Fruit fly (Drosophila melanogaster) whole organism, adult: ENCODE measurements around the gene CG14459.

Experiments used
- CG11617 ChIP-seq: fragments of 200-800 bp; sonication (Bioruptor generic); optimal IDR thresholded peaks from 2 replicates; lab custom pipeline; 2017; ENCODE audit warnings: mild to moderate bottlenecking, missing biosample characterization, missing genetic modification reagents, missing genetic modification characterization
- CG12768 ChIP-seq: fragments of 200-800 bp; sonication (Bioruptor generic); optimal IDR thresholded peaks from 2 replicates; lab custom pipeline; 2017; ENCODE audit warnings: missing biosample characterization, missing genetic modification characterization, mild to moderate bottlenecking, moderate library complexity, missing genetic modification reagents
- CG14711 ChIP-seq: fragments of 200-800 bp; sonication (Bioruptor generic); optimal IDR thresholded peaks from 2 replicates; lab custom pipeline; 2018; ENCODE audit warnings: missing biosample characterization, mild to moderate bottlenecking, missing genetic modification characterization, moderate library complexity
- CG1620 ChIP-seq: fragments of 200-800 bp; sonication (Bioruptor generic); optimal IDR thresholded peaks from 2 replicates; lab custom pipeline; 2016; ENCODE audit warnings: missing biosample characterization, missing genetic modification characterization
- CG33017 ChIP-seq: fragments of 200-800 bp; sonication (Bioruptor generic); optimal IDR thresholded peaks from 2 replicates; lab custom pipeline; 2018; ENCODE audit warnings: missing biosample characterization, mild to moderate bottlenecking, missing genetic modification characterization, moderate library complexity
- CG5204 ChIP-seq: fragments of 200-800 bp; sonication (Bioruptor generic); optimal IDR thresholded peaks from 2 replicates; lab custom pipeline; 2016; ENCODE audit warnings: missing biosample characterization, missing genetic modification characterization
- CG7045 ChIP-seq: fragments of 200-800 bp; sonication (Bioruptor generic); optimal IDR thresholded peaks from 2 replicates; lab custom pipeline; 2017; ENCODE audit warnings: missing biosample characterization, mild to moderate bottlenecking, missing genetic modification characterization
- CG7101 ChIP-seq: fragments of 200-800 bp; sonication (Bioruptor generic); optimal IDR thresholded peaks from 2 replicates; lab custom pipeline; 2018; ENCODE audit warnings: missing biosample characterization, mild to moderate bottlenecking, missing genetic modification characterization, moderate library complexity
- Clk ChIP-seq: fragments of 200-800 bp; sonication (Bioruptor generic); optimal IDR thresholded peaks from 2 replicates; lab custom pipeline; 2017; ENCODE audit warnings: missing biosample characterization, missing genetic modification characterization
- Crg-1 ChIP-seq: fragments of 200-800 bp; sonication (Bioruptor generic); optimal IDR thresholded peaks from 2 replicates; lab custom pipeline; 2016; ENCODE audit warnings: missing biosample characterization, missing genetic modification characterization
- Hr96 ChIP-seq: fragments of 200-800 bp; sonication (Bioruptor generic); optimal IDR thresholded peaks from 2 replicates; lab custom pipeline; 2016; ENCODE audit warnings: missing biosample characterization, missing genetic modification characterization
- Mnt ChIP-seq: fragments of 200-800 bp; sonication (Bioruptor generic); optimal IDR thresholded peaks from 2 replicates; lab custom pipeline; 2016; ENCODE audit warnings: missing biosample characterization, mild to moderate bottlenecking, missing genetic modification characterization
- bab1 ChIP-seq: fragments of 200-800 bp; sonication (Bioruptor generic); optimal IDR thresholded peaks from 3 replicates; lab custom pipeline; 2019; ENCODE audit warnings: missing biosample characterization, mild to moderate bottlenecking, missing genetic modification characterization, moderate library complexity
- cic ChIP-seq: fragments of 200-800 bp; sonication (Bioruptor generic); optimal IDR thresholded peaks from 2 replicates; lab custom pipeline; 2017; ENCODE audit warnings: missing biosample characterization, mild to moderate bottlenecking, missing genetic modification characterization, moderate library complexity
- cnc ChIP-seq, 2 experiments: fragments of >200 bp; optimal IDR thresholded peaks; 2 replicates each; lab custom pipeline; 2017
- kay ChIP-seq: fragments of 200-800 bp; sonication (Bioruptor generic); peaks from one replicate; lab custom pipeline; 2016; ENCODE audit warnings: missing biosample characterization, missing genetic modification characterization, borderline replicate concordance
- ovo ChIP-seq: fragments of 200-800 bp; sonication (Bioruptor generic); optimal IDR thresholded peaks from 2 replicates; lab custom pipeline; 2016; ENCODE audit warnings: missing biosample characterization, missing genetic modification characterization
- pad ChIP-seq: fragments of 200-800 bp; sonication (Bioruptor generic); optimal IDR thresholded peaks from 3 replicates; lab custom pipeline; 2017; ENCODE audit warnings: missing biosample characterization, missing genetic modification characterization, mild to moderate bottlenecking, moderate library complexity, missing genetic modification reagents
- tj ChIP-seq: fragments of 200-800 bp; sonication (Bioruptor generic); optimal IDR thresholded peaks from 3 replicates; lab custom pipeline; 2017; ENCODE audit warnings: missing biosample characterization, mild to moderate bottlenecking, missing genetic modification characterization, moderate library complexity
- toe ChIP-seq: fragments of 200-800 bp; sonication (Bioruptor generic); optimal IDR thresholded peaks from 2 replicates; lab custom pipeline; 2016; ENCODE audit warnings: missing biosample characterization, missing genetic modification characterization

CG14459 gene

dm6 chr3L:22665110-22665509 is 27.4 kb upstream of the CG14459 start:
- no peak for TF ChIP-seq CG14711 (tag; lab: Kevin White, UChicago)
- no peak for TF ChIP-seq CG7045
- no peak for TF ChIP-seq Crg-1 (GFP tag; lab: Kevin White, UChicago)
- TF ChIP-seq cnc (optimal IDR thresholded peaks at IDR 0.05; lab: Kevin White, UChicago): no peak
- TF ChIP-seq pad: no peak
- TF ChIP-seq cic (GFP tag; lab: Kevin White, UChicago): no peak
- TF ChIP-seq CG11617 (GFP tag; lab: Kevin White, UChicago): no peak
- no peak for TF ChIP-seq CG7101 (tag; lab: Kevin White, UChicago)
- no peak for TF ChIP-seq CG1620 (GFP tag; lab: Kevin White, UChicago)

DNA sequence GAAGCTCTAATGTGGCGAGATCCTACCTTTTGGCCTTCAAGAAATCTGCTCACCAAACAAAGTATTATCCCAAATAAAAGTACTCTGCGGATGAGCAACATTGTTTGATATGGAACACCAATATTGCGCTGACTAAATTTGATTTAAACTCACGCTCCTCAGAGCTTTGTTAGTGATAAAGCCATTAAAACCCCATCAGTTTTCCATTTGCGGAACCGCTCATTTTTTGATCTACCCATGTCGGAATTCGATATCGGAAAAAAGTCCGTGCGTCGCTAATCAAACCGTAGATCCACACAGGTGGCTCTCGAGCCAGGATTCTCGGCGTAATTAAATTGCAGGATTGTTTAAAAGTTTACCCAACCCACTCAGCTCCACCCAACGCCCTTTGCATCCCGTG is 14.7 kb upstream of the CG14459 start, which contains the start of gene CG33772:
Gene CG33772 (minus strand): TSS at position 101 of the 400 bp plus-strand sequence.
- TF ChIP-seq CG11617 (GFP tag; lab: Kevin White, UChicago): no peak
- TF ChIP-seq CG5204 (GFP tag; lab: Kevin White, UChicago): no peak
- no peak for TF ChIP-seq CG7101 (tag; lab: Kevin White, UChicago)
- TF ChIP-seq CG14711 (tag; lab: Kevin White, UChicago): no peak
- TF ChIP-seq cic (GFP tag; lab: Kevin White, UChicago): no peak
- TF ChIP-seq tj: no peak
- no peak for TF ChIP-seq kay (GFP tag; lab: Kevin White, UChicago)
- no peak for TF ChIP-seq pad
- TF ChIP-seq toe (GFP tag; lab: Kevin White, UChicago): no peak
- no peak for TF ChIP-seq Clk (GFP tag; lab: Kevin White, UChicago)
- TF ChIP-seq CG33017: no peak
- TF ChIP-seq CG12768: no peak
- no peak for TF ChIP-seq Crg-1 (GFP tag; lab: Kevin White, UChicago)
- no peak for TF ChIP-seq CG7045
- TF ChIP-seq cnc (optimal IDR thresholded peaks at IDR 0.05; lab: Kevin White, UChicago): no peak
- TF ChIP-seq CG1620 (GFP tag; lab: Kevin White, UChicago): no peak
- TF ChIP-seq Mnt (GFP tag; lab: Kevin White, UChicago): no peak

dm6 chr3L:22649096-22649495 is 11.4 kb upstream of the CG14459 start, which contains the start of gene CG33771:
Gene CG33771, plus strand, starts transcription at chr3L:22649396.
- TF ChIP-seq CG5204 (GFP tag; lab: Kevin White, UChicago) (no peak), Mnt (GFP tag; lab: Kevin White, UChicago) (no peak), ovo (GFP tag; lab: Kevin White, UChicago) (no peak), Crg-1 (GFP tag; lab: Kevin White, UChicago) (no peak)

dm6 chr3L:22648372-22648771 is 10.7 kb upstream of the CG14459 start, which contains the start of gene CG33770:
Gene CG33770, plus strand, starts transcription at chr3L:22648672.
- TF ChIP-seq kay (GFP tag; lab: Kevin White, UChicago) (no peak), CG11617 (GFP tag; lab: Kevin White, UChicago) (no peak), toe (GFP tag; lab: Kevin White, UChicago) (no peak), ovo (GFP tag; lab: Kevin White, UChicago) (no peak), pad (no peak), tj (no peak), CG14711 (tag; lab: Kevin White, UChicago) (no peak)

- no peak for TF ChIP-seq CG11617 (GFP tag; lab: Kevin White, UChicago)
- TF ChIP-seq toe (GFP tag; lab: Kevin White, UChicago): no peak
- no peak for TF ChIP-seq Clk (GFP tag; lab: Kevin White, UChicago)
- no peak for TF ChIP-seq kay (GFP tag; lab: Kevin White, UChicago)
- TF ChIP-seq bab1 (GFP tag; lab: Kevin White, UChicago): no peak
- no peak for TF ChIP-seq cic (GFP tag; lab: Kevin White, UChicago)
- TF ChIP-seq CG5204 (GFP tag; lab: Kevin White, UChicago): no peak
- no peak for TF ChIP-seq cnc (optimal IDR thresholded peaks at IDR 0.05; lab: Kevin White, UChicago)
- no peak for TF ChIP-seq pad
- TF ChIP-seq ovo (GFP tag; lab: Kevin White, UChicago): no peak
- TF ChIP-seq Mnt (GFP tag; lab: Kevin White, UChicago): no peak
- no peak for TF ChIP-seq CG33017
- TF ChIP-seq CG1620 (GFP tag; lab: Kevin White, UChicago): no peak
- TF ChIP-seq CG7045: no peak
- TF ChIP-seq Hr96 (GFP tag; lab: Kevin White, UChicago): no peak
- no peak for TF ChIP-seq tj
- TF ChIP-seq CG14711 (tag; lab: Kevin White, UChicago): no peak
- TF ChIP-seq CG12768: no peak
- no peak for TF ChIP-seq Crg-1 (GFP tag; lab: Kevin White, UChicago)
Measured at dm6 chr3L:22647627-22648026, 9.9 kb upstream of the CG14459 start, which contains the start of gene CG33769. Gene CG33769, plus strand, starts transcription at chr3L:22647927.

- TF ChIP-seq pad: no peak
- no peak for TF ChIP-seq Hr96 (GFP tag; lab: Kevin White, UChicago)
Measured at dm6 chr3L:22646863-22647262, 9.1 kb upstream of the CG14459 start, which contains the start of gene CG33768. Gene CG33768, plus strand, starts transcription at chr3L:22647163.

- TF ChIP-seq CG14711 (tag; lab: Kevin White, UChicago) (no peak), pad (no peak), toe (GFP tag; lab: Kevin White, UChicago) (no peak), cnc (optimal IDR thresholded peaks at IDR 0.05; lab: Kevin White, UChicago) (no peak), bab1 (GFP tag; lab: Kevin White, UChicago) (no peak), CG12768 (no peak), CG5204 (GFP tag; lab: Kevin White, UChicago) (no peak), CG1620 (GFP tag; lab: Kevin White, UChicago) (no peak), CG33017 (no peak), Mnt (GFP tag; lab: Kevin White, UChicago) (no peak), CG11617 (GFP tag; lab: Kevin White, UChicago) (no peak), Crg-1 (GFP tag; lab: Kevin White, UChicago) (no peak), CG7045 (no peak), kay (GFP tag; lab: Kevin White, UChicago) (no peak), tj (no peak), Clk (GFP tag; lab: Kevin White, UChicago) (no peak), Hr96 (GFP tag; lab: Kevin White, UChicago) (no peak), cic (GFP tag; lab: Kevin White, UChicago) (no peak), ovo (GFP tag; lab: Kevin White, UChicago) (no peak), CG7101 (tag; lab: Kevin White, UChicago) (no peak)
Measured at dm6 chr3L:22646007-22646406, 8.3 kb upstream of the CG14459 start, which contains the start of gene CG33767. Gene CG33767, plus strand, starts transcription at chr3L:22646307.
